Worm (Caenorhabditis elegans) whole organism, late embryonic: Measurements from ENCODE around the gene F13H10.5.
A peak's percentile ranks its signal among the peaks of the same experiment; 100 is the strongest.

Experiments used
- C08G9.2 ChIP-seq: sonication (generic microtip); optimal IDR thresholded peaks from 2 replicates; lab custom pipeline; 2016; ENCODE audit warnings: mild to moderate bottlenecking, missing genetic modification characterization, moderate library complexity, missing compliant biosample characterization
- C38D4.7 ChIP-seq: fragments of 200-800 bp; sonication (Bioruptor generic); optimal IDR thresholded peaks from 2 replicates; lab custom pipeline; 2018; ENCODE audit warnings: mild to moderate bottlenecking, missing genetic modification characterization, moderate library complexity, missing compliant biosample characterization
- F13H6.1 ChIP-seq: sonication (generic microtip); optimal IDR thresholded peaks from 2 replicates; lab custom pipeline; 2016; ENCODE audit warnings: missing genetic modification characterization, missing compliant biosample characterization
- K09A11.1 ChIP-seq: sonication (generic microtip); optimal IDR thresholded peaks from 2 replicates; lab custom pipeline; 2017; ENCODE audit warnings: antibody characterized with exemption, mild to moderate bottlenecking, missing genetic modification characterization, missing compliant biosample characterization; ENCODE audit not compliant: insufficient read depth
- T23F11.4 ChIP-seq: fragments of 200-800 bp; sonication (Bioruptor generic); optimal IDR thresholded peaks from 2 replicates; lab custom pipeline; 2018; ENCODE audit warnings: mild to moderate bottlenecking, missing genetic modification characterization, missing compliant biosample characterization
- ahr-1 ChIP-seq: sonication (generic microtip); optimal IDR thresholded peaks from 2 replicates; lab custom pipeline; 2016; ENCODE audit warnings: missing genetic modification characterization, missing compliant biosample characterization
- ama-1 ChIP-seq: fragments of 150-350 bp; optimal IDR thresholded peaks from 2 replicates; lab custom pipeline; 2014
- ceh-14 ChIP-seq: sonication (generic microtip); optimal IDR thresholded peaks from 2 replicates; lab custom pipeline; 2016; ENCODE audit warnings: missing genotype, missing genetic modification characterization, missing compliant biosample characterization
- ceh-18 ChIP-seq: sonication (generic microtip); optimal IDR thresholded peaks from 2 replicates; lab custom pipeline; 2016; ENCODE audit warnings: missing genetic modification characterization, missing compliant biosample characterization
- ceh-19 ChIP-seq: fragments of 200-800 bp; sonication (Bioruptor generic); optimal IDR thresholded peaks from 2 replicates; lab custom pipeline; 2018; ENCODE audit warnings: mild to moderate bottlenecking, missing genetic modification characterization, missing compliant biosample characterization
- ceh-2 ChIP-seq: sonication (generic microtip); optimal IDR thresholded peaks from 2 replicates; lab custom pipeline; 2016; ENCODE audit warnings: missing genotype, missing genetic modification characterization, missing compliant biosample characterization
- ceh-22 ChIP-seq: sonication (generic microtip); optimal IDR thresholded peaks from 2 replicates; lab custom pipeline; 2017; ENCODE audit warnings: missing biosample characterization, missing genetic modification characterization
- ceh-30 ChIP-seq: fragments of 150-350 bp; optimal IDR thresholded peaks from 2 replicates; lab custom pipeline; 2014; ENCODE audit warnings: missing biosample characterization, missing genetic modification characterization
- ceh-31 ChIP-seq: sonication (generic microtip); optimal IDR thresholded peaks from 2 replicates; lab custom pipeline; 2016; ENCODE audit warnings: missing genetic modification characterization, missing compliant biosample characterization
- ceh-34 ChIP-seq: sonication (generic microtip); optimal IDR thresholded peaks from 2 replicates; lab custom pipeline; 2016; ENCODE audit warnings: mild to moderate bottlenecking, missing genetic modification characterization, missing compliant biosample characterization
- ceh-48 ChIP-seq: sonication (generic microtip); optimal IDR thresholded peaks from 2 replicates; lab custom pipeline; 2016; ENCODE audit warnings: missing genetic modification characterization, inconsistent platforms, missing compliant biosample characterization
- ceh-9 ChIP-seq: sonication (generic microtip); optimal IDR thresholded peaks from 2 replicates; lab custom pipeline; 2016; ENCODE audit warnings: mild to moderate bottlenecking, missing genetic modification characterization, inconsistent platforms, missing compliant biosample characterization
- dve-1 ChIP-seq: sonication (generic microtip); optimal IDR thresholded peaks from 2 replicates; lab custom pipeline; 2017; ENCODE audit warnings: antibody characterized with exemption, mild to moderate bottlenecking, missing genetic modification characterization, missing compliant biosample characterization
- elt-2 ChIP-seq: sonication (generic microtip); optimal IDR thresholded peaks from 2 replicates; lab custom pipeline; 2016; ENCODE audit warnings: missing genetic modification reagents, missing genetic modification characterization, missing compliant biosample characterization
- ets-4 ChIP-seq: sonication (generic microtip); optimal IDR thresholded peaks from 2 replicates; lab custom pipeline; 2016; ENCODE audit warnings: missing genetic modification characterization, missing compliant biosample characterization
- eyg-1 ChIP-seq: sonication (generic microtip); optimal IDR thresholded peaks from 2 replicates; lab custom pipeline; 2016; ENCODE audit warnings: missing genotype, missing genetic modification characterization, missing compliant biosample characterization
- fax-1 ChIP-seq: sonication (generic microtip); optimal IDR thresholded peaks from 2 replicates; lab custom pipeline; 2016; ENCODE audit warnings: missing genotype, missing genetic modification characterization, missing compliant biosample characterization
- fkh-10 ChIP-seq: fragments of 150-350 bp; optimal IDR thresholded peaks from 2 replicates; lab custom pipeline; 2014; ENCODE audit warnings: missing biosample characterization, missing genetic modification reagents, missing genetic modification characterization
- gmeb-2 ChIP-seq: sonication (generic microtip); optimal IDR thresholded peaks from 2 replicates; lab custom pipeline; 2016; ENCODE audit warnings: missing genetic modification characterization, inconsistent platforms, missing compliant biosample characterization
- hlh-30 ChIP-seq: sonication (generic microtip); optimal IDR thresholded peaks from 2 replicates; lab custom pipeline; 2017; ENCODE audit warnings: antibody characterized with exemption, missing genetic modification characterization, missing compliant biosample characterization; ENCODE audit not compliant: insufficient read depth
- hlh-6 ChIP-seq: sonication (generic microtip); optimal IDR thresholded peaks from 2 replicates; lab custom pipeline; 2016; ENCODE audit warnings: missing genotype, missing genetic modification characterization, missing compliant biosample characterization
- lim-6 ChIP-seq: sonication (generic microtip); optimal IDR thresholded peaks from 2 replicates; lab custom pipeline; 2016; ENCODE audit warnings: missing genetic modification characterization, missing compliant biosample characterization
- madf-2 ChIP-seq: sonication (generic microtip); optimal IDR thresholded peaks from 2 replicates; lab custom pipeline; 2017; ENCODE audit warnings: missing genetic modification characterization, missing compliant biosample characterization
- nfya-1 ChIP-seq: sonication (generic microtip); optimal IDR thresholded peaks from 2 replicates; lab custom pipeline; 2017; ENCODE audit warnings: missing genetic modification characterization, mild to moderate bottlenecking, missing compliant biosample characterization, antibody characterized with exemption, moderate library complexity
- nhr-232 ChIP-seq: sonication (generic microtip); optimal IDR thresholded peaks from 2 replicates; lab custom pipeline; 2016; ENCODE audit warnings: missing genetic modification characterization, missing compliant biosample characterization
- npax-4 ChIP-seq: sonication (generic microtip); optimal IDR thresholded peaks from 2 replicates; lab custom pipeline; 2016; ENCODE audit warnings: missing genetic modification characterization, missing compliant biosample characterization
- pat-9 ChIP-seq: fragments of 200-800 bp; sonication (Bioruptor generic); optimal IDR thresholded peaks from 2 replicates; lab custom pipeline; 2018; ENCODE audit warnings: mild to moderate bottlenecking, missing genetic modification characterization, moderate library complexity, missing compliant biosample characterization
- pax-1 ChIP-seq: fragments of 150-350 bp; optimal IDR thresholded peaks from 2 replicates; lab custom pipeline; 2014; ENCODE audit warnings: missing biosample characterization, missing genetic modification characterization
- pros-1 ChIP-seq: fragments of 150-350 bp; optimal IDR thresholded peaks from 2 replicates; lab custom pipeline; 2014; ENCODE audit warnings: missing biosample characterization, missing genetic modification reagents, missing genetic modification characterization
- ref-2 ChIP-seq: sonication (generic microtip); optimal IDR thresholded peaks from 2 replicates; lab custom pipeline; 2016; ENCODE audit warnings: missing genetic modification characterization, missing compliant biosample characterization
- rnt-1 ChIP-seq: sonication (generic microtip); optimal IDR thresholded peaks from 2 replicates; lab custom pipeline; 2016; ENCODE audit warnings: missing genetic modification characterization, missing compliant biosample characterization
- sox-2 ChIP-seq: fragments of 200-800 bp; sonication (Bioruptor generic); IDR thresholded peaks from 2 replicates; pipeline ENCODE4 v1.3.6; 2022; ENCODE audit warnings: missing genetic modification reagents, missing genetic modification characterization, missing compliant biosample characterization
- sox-4 ChIP-seq: sonication (generic microtip); optimal IDR thresholded peaks from 2 replicates; lab custom pipeline; 2017; ENCODE audit warnings: mild to moderate bottlenecking, missing genetic modification characterization, inconsistent platforms, missing compliant biosample characterization
- syd-9 ChIP-seq: sonication (generic microtip); optimal IDR thresholded peaks from 2 replicates; lab custom pipeline; 2016; ENCODE audit warnings: mild to moderate bottlenecking, missing genetic modification characterization, moderate library complexity, missing compliant biosample characterization
- tbx-2 ChIP-seq: sonication (generic microtip); optimal IDR thresholded peaks from 2 replicates; lab custom pipeline; 2016; ENCODE audit warnings: missing genetic modification characterization, missing compliant biosample characterization
- tbx-7 ChIP-seq: sonication (generic microtip); optimal IDR thresholded peaks from 2 replicates; lab custom pipeline; 2016; ENCODE audit warnings: missing genotype, missing genetic modification characterization, missing compliant biosample characterization
- ttx-3 ChIP-seq: sonication (generic microtip); optimal IDR thresholded peaks from 2 replicates; lab custom pipeline; 2016; ENCODE audit warnings: missing genetic modification reagents, missing genetic modification characterization, missing compliant biosample characterization
- unc-55 ChIP-seq: sonication (generic microtip); optimal IDR thresholded peaks from 2 replicates; lab custom pipeline; 2017; ENCODE audit warnings: missing biosample characterization, missing genetic modification reagents, missing genetic modification characterization
- unc-86 ChIP-seq: sonication (generic microtip); optimal IDR thresholded peaks from 2 replicates; lab custom pipeline; 2016; ENCODE audit warnings: missing genetic modification characterization, missing compliant biosample characterization
- zip-5 ChIP-seq: sonication (generic microtip); optimal IDR thresholded peaks from 2 replicates; lab custom pipeline; 2016; ENCODE audit warnings: missing genetic modification characterization, missing compliant biosample characterization
- ztf-16 ChIP-seq: sonication (generic microtip); optimal IDR thresholded peaks from 2 replicates; lab custom pipeline; 2017; ENCODE audit warnings: missing genetic modification characterization, missing compliant biosample characterization

Gene F13H10.5

DNA sequence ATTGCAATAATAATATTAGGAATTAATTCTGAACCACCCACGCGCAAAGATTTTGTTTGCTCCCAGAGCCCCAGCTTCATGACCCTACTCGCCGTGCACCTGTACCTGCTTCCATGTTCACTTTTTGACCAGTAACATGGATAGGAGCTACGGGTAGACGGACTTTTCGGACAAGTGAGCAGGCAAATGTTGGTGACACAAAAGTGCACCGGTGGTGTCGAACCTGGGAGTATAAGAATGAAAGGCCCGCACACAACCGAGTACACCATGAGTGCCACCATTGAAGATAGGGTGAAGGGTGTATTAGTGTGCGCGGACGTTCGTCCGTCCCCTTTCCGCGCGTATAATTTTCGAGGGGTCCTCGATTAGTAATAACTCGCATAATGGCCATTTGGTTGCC lies 35.1 kb downstream of the F13H10.5 start (continued):
- TF ChIP-seq sox-4 (tag; lab: Kevin White, UChicago) (peak; percentile 97), hlh-6 (tag; lab: Kevin White, UChicago) (peak; percentile 99), ceh-48 (tag; lab: Kevin White, UChicago) (peak; percentile 97), npax-4 (peak; percentile 95), eyg-1 (tag; lab: Kevin White, UChicago) (peak; percentile 100), zip-5 (tag; lab: Kevin White, UChicago) (peak; percentile 88), pat-9 (tag; lab: Kevin White, UChicago) (peak; percentile 99), ztf-16 (peak; percentile 99), syd-9 (tag; lab: Kevin White, UChicago) (peak; percentile 97), unc-55 (GFP tag; lab: Kevin White, UChicago) (no peak), K09A11.1 (tag; lab: Kevin White, UChicago) (peak; percentile 94), fkh-10 (GFP tag; lab: Kevin White, UChicago) (peak; percentile 90), T23F11.4 (GFP tag; lab: Kevin White, UChicago) (peak; percentile 98), C08G9.2 (tag; lab: Kevin White, UChicago) (peak; percentile 92), ref-2 (tag; lab: Kevin White, UChicago) (peak; percentile 99), lim-6 (tag; lab: Kevin White, UChicago) (peak; percentile 83), hlh-30 (tag; lab: Kevin White, UChicago) (peak; percentile 80), ceh-22 (tag; lab: Kevin White, UChicago) (peak; percentile 95), nfya-1 (tag; lab: Kevin White, UChicago) (peak; percentile 84), nhr-232 (tag; lab: Kevin White, UChicago) (peak; percentile 98), ets-4 (tag; lab: Kevin White, UChicago) (peak; percentile 62), pros-1 (tag; lab: Kevin White, UChicago) (no peak), F13H6.1 (tag; lab: Kevin White, UChicago) (peak; percentile 83)

DNA sequence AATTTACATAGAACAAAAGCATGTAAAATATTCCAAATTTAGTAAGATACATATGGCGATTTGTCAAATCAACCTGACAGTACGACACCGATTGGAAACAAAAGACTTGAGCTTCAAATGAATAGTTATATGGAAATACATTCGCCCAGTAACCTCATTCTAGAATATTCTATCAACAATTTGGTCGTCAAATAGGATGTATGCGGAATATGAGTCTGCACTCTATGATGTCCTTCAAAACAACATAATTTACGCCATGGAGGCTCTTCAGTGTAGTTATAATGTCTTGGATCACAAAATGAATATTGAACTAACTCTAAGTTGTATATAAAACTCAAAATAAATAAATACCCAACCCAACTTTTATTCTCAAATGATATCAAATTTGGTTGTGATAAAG lies 35.8 kb downstream of the F13H10.5 start:
- TF ChIP-seq unc-86 (tag; lab: Kevin White, UChicago), result no peak
- no peak for TF ChIP-seq ceh-18 (tag; lab: Kevin White, UChicago)
- TF ChIP-seq unc-55 (GFP tag; lab: Kevin White, UChicago), result peak; percentile 6
- no peak for TF ChIP-seq ceh-14 (tag; lab: Kevin White, UChicago)
- no peak for TF ChIP-seq ahr-1 (tag; lab: Kevin White, UChicago)

DNA sequence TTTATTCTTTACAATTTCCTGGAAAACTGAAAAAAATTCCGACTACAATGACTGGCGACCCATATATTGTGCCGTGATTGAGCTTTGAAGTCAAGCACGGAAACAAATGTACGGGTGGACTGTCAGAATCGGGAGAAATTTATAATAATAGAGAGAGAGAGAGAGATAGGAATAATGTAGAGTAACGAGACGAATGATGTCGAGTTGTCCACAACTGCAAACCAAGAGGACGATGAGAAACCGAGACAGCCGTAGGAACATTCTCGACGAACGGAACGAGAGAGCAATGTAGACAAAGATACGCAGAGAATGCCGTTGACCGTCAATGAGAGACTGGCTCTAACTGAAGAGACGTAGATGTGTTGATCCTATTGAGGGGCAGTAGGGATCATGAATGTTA lies 36.8 kb downstream of the F13H10.5 start:
- TF ChIP-seq nfya-1 (tag; lab: Kevin White, UChicago), result peak; percentile 77
- TF ChIP-seq pros-1 (tag; lab: Kevin White, UChicago), result peak; percentile 77
- TF ChIP-seq C38D4.7, result no peak
- peak; percentile 42 for TF ChIP-seq fax-1 (tag; lab: Kevin White, UChicago)
- peak; percentile 26 for TF ChIP-seq ceh-2 (tag; lab: Kevin White, UChicago)
- TF ChIP-seq elt-2 (tag; lab: Kevin White, UChicago), result peak; percentile 21
- TF ChIP-seq tbx-7 (tag; lab: Kevin White, UChicago), result no peak
- TF ChIP-seq ceh-30 (tag; lab: Kevin White, UChicago), result no peak
- TF ChIP-seq dve-1 (tag; lab: Kevin White, UChicago), result peak; percentile 6
- TF ChIP-seq C08G9.2 (tag; lab: Kevin White, UChicago), result peak; percentile 39
- peak; percentile 37 for TF ChIP-seq K09A11.1 (tag; lab: Kevin White, UChicago)
- peak; percentile 66 for TF ChIP-seq ref-2 (tag; lab: Kevin White, UChicago)
- TF ChIP-seq ztf-16, result peak; percentile 30
- no peak for TF ChIP-seq ceh-19 (GFP tag; lab: Kevin White, UChicago)
- TF ChIP-seq ceh-34 (tag; lab: Kevin White, UChicago), result peak; percentile 51
- TF ChIP-seq T23F11.4 (GFP tag; lab: Kevin White, UChicago), result peak; percentile 11
- TF ChIP-seq sox-2 (GFP tag; lab: Robert Waterston, UW), result 0 out of 2 replicates have a peak, but pooled peaks have one; percentile 23
- no peak for TF ChIP-seq ceh-9 (tag; lab: Kevin White, UChicago)
- peak; percentile 33 for TF ChIP-seq ets-4 (tag; lab: Kevin White, UChicago)
- TF ChIP-seq tbx-2 (tag; lab: Kevin White, UChicago), result peak; percentile 53
- no peak for TF ChIP-seq madf-2 (tag; lab: Kevin White, UChicago)
- peak; percentile 92 for TF ChIP-seq unc-55 (GFP tag; lab: Kevin White, UChicago)
- peak; percentile 26 for TF ChIP-seq hlh-30 (tag; lab: Kevin White, UChicago)
- peak; percentile 77 for TF ChIP-seq pax-1
- peak; percentile 27 for TF ChIP-seq syd-9 (tag; lab: Kevin White, UChicago)
- TF ChIP-seq gmeb-2, result no peak
- no peak for TF ChIP-seq F13H6.1 (tag; lab: Kevin White, UChicago)
- peak; percentile 69 for TF ChIP-seq ama-1 (lab: Kevin White, UChicago)
- TF ChIP-seq ceh-31, result peak; percentile 79
- TF ChIP-seq ttx-3 (tag; lab: Kevin White, UChicago), result peak; percentile 20
- peak; percentile 68 for TF ChIP-seq rnt-1 (tag; lab: Kevin White, UChicago)
- TF ChIP-seq, all 69 proteins: peak for 23
